Fruit fly (Drosophila melanogaster): Measurements from ENCODE around the gene fz2.
A peak's percentile ranks its signal among the peaks of the same experiment; 100 is the strongest.

The fz2 gene

DNA sequence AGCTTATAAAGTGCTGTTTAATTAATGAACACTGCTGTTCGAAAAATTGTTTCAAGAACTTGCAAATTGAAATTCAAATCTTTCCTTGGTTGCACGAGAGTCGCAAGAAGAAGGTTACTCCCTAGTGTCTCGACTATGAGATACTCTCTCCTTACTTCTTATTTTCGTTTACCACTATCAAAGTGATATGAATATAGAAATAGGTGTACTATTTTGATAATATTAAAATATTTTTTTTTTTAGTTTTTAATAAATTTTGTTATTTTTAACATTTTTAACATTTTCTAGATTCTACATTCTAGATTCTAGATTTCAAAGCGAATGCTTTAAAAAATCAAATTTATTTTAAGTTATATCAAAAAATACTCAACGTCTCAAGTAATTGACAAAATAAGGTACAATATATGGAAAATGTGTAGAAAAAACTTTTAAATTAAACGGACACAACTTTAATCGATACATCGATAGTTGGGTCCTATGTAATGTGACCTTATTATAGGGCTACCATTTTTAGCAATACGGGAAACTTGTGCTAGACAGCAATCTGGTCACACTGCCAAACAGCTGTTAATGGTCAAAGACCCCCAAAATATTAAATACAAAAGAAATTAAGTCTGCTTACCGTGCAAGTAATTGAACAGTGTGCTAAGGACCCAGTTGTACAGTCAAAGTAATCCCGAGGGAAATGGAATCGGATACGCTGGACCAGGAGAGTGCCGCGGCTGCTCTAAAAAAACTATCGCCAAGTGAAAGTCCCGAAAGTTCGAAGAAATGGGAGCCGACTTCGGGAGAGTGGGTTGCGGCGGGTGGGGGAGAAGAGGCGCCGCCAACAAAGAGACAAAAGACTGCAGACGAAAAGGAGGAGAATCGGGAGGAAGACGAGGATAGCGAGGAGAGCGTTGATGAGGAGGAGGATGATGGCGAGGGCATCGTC is 142.8 kb downstream of the fz2 start, which contains the start of gene MESR6 (continued):
- TF ChIP-seq CG13123 (GFP tag; optimal IDR thresholded peaks at IDR 0.05) (no peak), Adf1 (GFP tag; IDR thresholded peaks at IDR 0.05) (no peak), Nf-YB (GFP tag; optimal IDR thresholded peaks at IDR 0.05) (no peak), CG14965 (GFP tag; optimal IDR thresholded peaks at IDR 0.05; ENCODE audit: borderline replicate concordance) (no peak), chn (GFP tag; optimal IDR thresholded peaks at IDR 0.05) (no peak), CG6765 (GFP tag; optimal IDR thresholded peaks at IDR 0.05) (no peak), nom (GFP tag; optimal IDR thresholded peaks at IDR 0.05) (no peak), esg (GFP tag; conservative IDR thresholded peaks at IDR 0.05) (no peak), CG8290 (GFP tag; optimal IDR thresholded peaks at IDR 0.05) (no peak), CG8290 (tag; optimal IDR thresholded peaks at IDR 0.05) (peak in 1 of 2 experiments; percentile 68), run (tag; optimal IDR thresholded peaks at IDR 0.05) (no peak), lbe (GFP tag; optimal IDR thresholded peaks at IDR 0.05) (peak; percentile 21), vfl (GFP tag; optimal IDR thresholded peaks at IDR 0.05) (no peak), gsb-n (tag; optimal IDR thresholded peaks at IDR 0.05) (no peak), jing (GFP tag; optimal IDR thresholded peaks at IDR 0.05) (no peak), CG16815 (GFP tag; optimal IDR thresholded peaks at IDR 0.05) (no peak), crol (GFP tag; IDR thresholded peaks at IDR 0.05) (peak; percentile 87), CG7556 (GFP tag; optimal IDR thresholded peaks at IDR 0.05) (peak; percentile 47), chm (GFP tag; IDR thresholded peaks at IDR 0.05) (no peak), tup (GFP tag; optimal IDR thresholded peaks at IDR 0.05) (no peak), CG17568 (GFP tag; optimal IDR thresholded peaks at IDR 0.05) (no peak), CG17802 (tag; optimal IDR thresholded peaks at IDR 0.05) (no peak), CG10321 (GFP tag; IDR thresholded peaks at IDR 0.05) (no peak), CG8359 (GFP tag; optimal IDR thresholded peaks at IDR 0.05; ENCODE audit: borderline replicate concordance) (no peak), Aef1 (GFP tag; IDR thresholded peaks at IDR 0.05) (no peak), CG30403 (GFP tag; optimal IDR thresholded peaks at IDR 0.05) (peak; percentile 31), CG9817 (tag; optimal IDR thresholded peaks at IDR 0.05) (no peak), Mes4 (GFP tag; optimal IDR thresholded peaks at IDR 0.05) (no peak), CG8281 (tag; optimal IDR thresholded peaks at IDR 0.05) (no peak), CG12236 (GFP tag; optimal IDR thresholded peaks at IDR 0.05) (no peak), HLH3B (GFP tag; IDR thresholded peaks at IDR 0.05) (no peak), bigmax (GFP tag; optimal IDR thresholded peaks at IDR 0.05) (no peak), CG7963 (GFP tag; IDR thresholded peaks at IDR 0.05; ENCODE audit: partially characterized antibody) (peak; percentile 70; the same call in 2 of the 3 replicates), Six4 (GFP tag; optimal IDR thresholded peaks at IDR 0.05) (no peak), BEAF-32 (GFP tag; optimal IDR thresholded peaks at IDR 0.05) (peak; percentile 92), Max (GFP tag; optimal IDR thresholded peaks at IDR 0.05) (no peak), sim (GFP tag; IDR thresholded peaks at IDR 0.05) (no peak), CG7271 (tag; optimal IDR thresholded peaks at IDR 0.05) (no peak), ap (GFP tag; IDR thresholded peaks at IDR 0.05) (peak; percentile 31; the same call in 1 of the 2 replicates), CG30431 (GFP tag; optimal IDR thresholded peaks at IDR 0.05) (no peak), inv (GFP tag; IDR thresholded peaks at IDR 0.05; ENCODE audit: partially characterized antibody) (peak; percentile 75), lab (GFP tag; optimal IDR thresholded peaks at IDR 0.05) (peak; percentile 35), CG3726 (GFP tag; IDR thresholded peaks at IDR 0.05) (no peak), CG42726 (GFP tag; IDR thresholded peaks at IDR 0.05; ENCODE audit: partially characterized antibody) (peak; percentile 43; the same call in 1 of the 2 replicates), CG13424 (tag; optimal IDR thresholded peaks at IDR 0.05) (no peak), CG15073 (GFP tag; optimal IDR thresholded peaks at IDR 0.05) (no peak), CG8478 (optimal IDR thresholded peaks at IDR 0.05) (no peak), CG11085 (GFP tag; IDR thresholded peaks at IDR 0.05) (no peak), exex (tag; optimal IDR thresholded peaks at IDR 0.05) (no peak)
